Fruit fly (Drosophila melanogaster): ENCODE measurements around the gene CG5126.

Gene CG5126

dm6 chr2L:1230691-1231090 lies 46.9 kb upstream of the CG5126 start (continued):
- TF ChIP-seq CG3065 (GFP tag; optimal IDR thresholded peaks at IDR 0.05): no peak
- no peak for TF ChIP-seq kni (GFP tag; optimal IDR thresholded peaks at IDR 0.05)
- TF ChIP-seq CG34224 (GFP tag; IDR thresholded peaks at IDR 0.05; ENCODE audit: partially characterized antibody): no peak
- TF ChIP-seq slbo (GFP tag; IDR thresholded peaks at IDR 0.05): no peak; the same call in 1 of the 2 replicates
- TF ChIP-seq CG9609 (GFP tag; optimal IDR thresholded peaks at IDR 0.05): no peak
- no peak for TF ChIP-seq stwl (tag; optimal IDR thresholded peaks at IDR 0.05)
- TF ChIP-seq CG10431 (GFP tag; optimal IDR thresholded peaks at IDR 0.05): no peak
- peak; percentile 90 for TF ChIP-seq Med (GFP tag)
- no peak for TF ChIP-seq CG9797 (GFP tag; optimal IDR thresholded peaks at IDR 0.05)
- no peak for TF ChIP-seq sr (GFP tag; IDR thresholded peaks at IDR 0.05)
- TF ChIP-seq cad (GFP tag; optimal IDR thresholded peaks at IDR 0.05): no peak
- peak; percentile 54 for TF ChIP-seq gem (tag; optimal IDR thresholded peaks at IDR 0.05)
- TF ChIP-seq crol (GFP tag; IDR thresholded peaks at IDR 0.05): no peak
- no peak for TF ChIP-seq CG6272 (GFP tag; IDR thresholded peaks at IDR 0.05)
- no peak for TF ChIP-seq CG17186 (GFP tag; optimal IDR thresholded peaks at IDR 0.05)
- TF ChIP-seq CHES-1-like (GFP tag; optimal IDR thresholded peaks at IDR 0.05): no peak
- TF ChIP-seq Hr3 (GFP tag; optimal IDR thresholded peaks at IDR 0.05): no peak
- no peak for TF ChIP-seq fu2 (GFP tag; optimal IDR thresholded peaks at IDR 0.05)
- TF ChIP-seq CG2202 (tag; optimal IDR thresholded peaks at IDR 0.05): no peak
- no peak for TF ChIP-seq crp (GFP tag; optimal IDR thresholded peaks at IDR 0.05)
- TF ChIP-seq CG18476 (GFP tag; optimal IDR thresholded peaks at IDR 0.05): no peak
- TF ChIP-seq CG16863 (GFP tag; optimal IDR thresholded peaks at IDR 0.05): no peak
- TF ChIP-seq Fer2 (tag; optimal IDR thresholded peaks at IDR 0.05): no peak
- TF ChIP-seq NFAT (GFP tag; IDR thresholded peaks at IDR 0.05): no peak
- TF ChIP-seq ro (GFP tag; IDR thresholded peaks at IDR 0.05): no peak
- no peak for TF ChIP-seq Chrac-16 (GFP tag; optimal IDR thresholded peaks at IDR 0.05)
- no peak for TF ChIP-seq oc (tag; optimal IDR thresholded peaks at IDR 0.05)
- TF ChIP-seq Sin3A (optimal IDR thresholded peaks at IDR 0.05): no peak
- TF ChIP-seq exex (tag; optimal IDR thresholded peaks at IDR 0.05): no peak
- TF ChIP-seq croc (GFP tag; conservative IDR thresholded peaks at IDR 0.05): no peak
- TF ChIP-seq CG14050 (GFP tag; IDR thresholded peaks at IDR 0.05): no peak
- peak; percentile 24; the same call in 1 of the 2 replicates for TF ChIP-seq Nf-YA (GFP tag; IDR thresholded peaks at IDR 0.05)
- TF ChIP-seq CG7839 (tag; optimal IDR thresholded peaks at IDR 0.05): peak; percentile 52
- TF ChIP-seq fd3F (GFP tag; optimal IDR thresholded peaks at IDR 0.05): no peak
- no peak for TF ChIP-seq Drgx (GFP tag; IDR thresholded peaks at IDR 0.05)
- no peak for TF ChIP-seq MESR4 (GFP tag; optimal IDR thresholded peaks at IDR 0.05)
- no peak for TF ChIP-seq stc (GFP tag; IDR thresholded peaks at IDR 0.05)
- TF ChIP-seq ab (GFP tag; optimal IDR thresholded peaks at IDR 0.05): no peak
- no peak for TF ChIP-seq CG8478 (optimal IDR thresholded peaks at IDR 0.05)
- TF ChIP-seq CG6813 (GFP tag; optimal IDR thresholded peaks at IDR 0.05): peak; percentile 13
- TF ChIP-seq CG4360 (GFP tag; IDR thresholded peaks at IDR 0.05): no peak
- TF ChIP-seq Hand (GFP tag; optimal IDR thresholded peaks at IDR 0.05): peak; percentile 39
- no peak for TF ChIP-seq dan (GFP tag; IDR thresholded peaks at IDR 0.05)
- TF ChIP-seq YL-1 (GFP tag; optimal IDR thresholded peaks at IDR 0.05): no peak
- no peak for TF ChIP-seq mld (GFP tag; IDR thresholded peaks at IDR 0.05; ENCODE audit: partially characterized antibody)
- TF ChIP-seq btn (GFP tag; optimal IDR thresholded peaks at IDR 0.05): no peak
- TF ChIP-seq yki (optimal IDR thresholded peaks at IDR 0.05): no peak
- TF ChIP-seq nerfin-2 (GFP tag; IDR thresholded peaks at IDR 0.05; ENCODE audit: partially characterized antibody): no peak
- TF ChIP-seq ind (GFP tag; optimal IDR thresholded peaks at IDR 0.05): peak; percentile 44
- no peak for TF ChIP-seq Hr78 (GFP tag; optimal IDR thresholded peaks at IDR 0.05)
- TF ChIP-seq Awh (GFP tag; IDR thresholded peaks at IDR 0.05): no peak
- TF ChIP-seq D19A (tag; optimal IDR thresholded peaks at IDR 0.05): no peak
- no peak for TF ChIP-seq CG1832 (GFP tag; optimal IDR thresholded peaks at IDR 0.05)

Data from whole organism, embryonic.